Fruit fly (Drosophila melanogaster) whole organism, embryonic: ENCODE results near the gene CG45428.
A peak's percentile ranks its signal among the peaks of the same experiment; 100 is the strongest.

Source experiments
- Aef1 ChIP-seq: fragments of 200-800 bp; sonication (Bioruptor generic); IDR thresholded peaks from 3 replicates; pipeline ENCODE4 v1.3.6; 2022; ENCODE audit warnings: missing biosample characterization, missing genetic modification characterization
- B-H2 ChIP-seq: fragments of 200-800 bp; sonication (Bioruptor generic); optimal IDR thresholded peaks from 2 replicates; lab custom pipeline; 2018; ENCODE audit warnings: missing biosample characterization, mild to moderate bottlenecking, missing genetic modification characterization
- BEAF-32 ChIP-seq: fragments of 200-800 bp; sonication (Bioruptor generic); optimal IDR thresholded peaks from 3 replicates; lab custom pipeline; 2017; ENCODE audit warnings: missing biosample characterization, missing genetic modification characterization, mild to moderate bottlenecking, moderate library complexity, missing genetic modification reagents
- Bdp1 ChIP-seq: fragments of 200-800 bp; sonication (Bioruptor generic); optimal IDR thresholded peaks from 3 replicates; lab custom pipeline; 2016; ENCODE audit warnings: missing biosample characterization, missing genetic modification characterization
- CG11695 ChIP-seq: fragments of 200-800 bp; sonication (Bioruptor generic); IDR thresholded peaks from 3 replicates; pipeline ENCODE4 v1.3.6; 2022; ENCODE audit warnings: missing biosample characterization, missing genetic modification characterization
- CG12219 ChIP-seq: fragments of 200-800 bp; sonication (Bioruptor generic); optimal IDR thresholded peaks from 3 replicates; lab custom pipeline; 2018; ENCODE audit warnings: missing biosample characterization, mild to moderate bottlenecking, missing genetic modification characterization
- CG12744 ChIP-seq: fragments of 200-800 bp; sonication (Bioruptor generic); optimal IDR thresholded peaks from 2 replicates; lab custom pipeline; 2016; ENCODE audit warnings: missing biosample characterization, missing genetic modification characterization
- CG12769 ChIP-seq: fragments of 200-800 bp; sonication (Bioruptor generic); optimal IDR thresholded peaks from 2 replicates; lab custom pipeline; 2019; ENCODE audit warnings: missing biosample characterization, mild to moderate bottlenecking, missing genetic modification characterization, moderate library complexity
- CG13775 ChIP-seq: fragments of 200-800 bp; sonication (Bioruptor generic); optimal IDR thresholded peaks from 3 replicates; lab custom pipeline; 2017; ENCODE audit warnings: missing biosample characterization, mild to moderate bottlenecking, missing genetic modification characterization
- CG14860 ChIP-seq: fragments of 200-800 bp; sonication (Bioruptor generic); IDR thresholded peaks from 3 replicates; pipeline ENCODE4 v1.3.6; 2022; ENCODE audit warnings: missing biosample characterization, missing genetic modification characterization; ENCODE audit not compliant: partially characterized antibody
- CG16815 ChIP-seq: fragments of 200-800 bp; sonication (Bioruptor generic); optimal IDR thresholded peaks from 3 replicates; lab custom pipeline; 2017; ENCODE audit warnings: missing biosample characterization, mild to moderate bottlenecking, missing genetic modification characterization
- CG17328 ChIP-seq: fragments of 200-800 bp; sonication (Bioruptor generic); IDR thresholded peaks from 2 replicates; pipeline ENCODE4 v1.3.6; 2022; ENCODE audit warnings: missing biosample characterization, missing genetic modification characterization
- CG18262 ChIP-seq: fragments of 200-800 bp; optimal IDR thresholded peaks from 3 replicates; lab custom pipeline; 2019; ENCODE audit warnings: missing biosample characterization, mild to moderate bottlenecking, missing genetic modification characterization, moderate library complexity
- CG2116 ChIP-seq: fragments of 200-800 bp; sonication (Bioruptor generic); optimal IDR thresholded peaks from 3 replicates; lab custom pipeline; 2018; ENCODE audit warnings: missing biosample characterization, mild to moderate bottlenecking, missing genetic modification characterization
- CG2875 ChIP-seq: fragments of 200-800 bp; sonication (Bioruptor generic); optimal IDR thresholded peaks from 2 replicates; lab custom pipeline; 2017; ENCODE audit warnings: missing biosample characterization, mild to moderate bottlenecking, missing genetic modification characterization, missing genetic modification reagents
- CG3281 ChIP-seq: fragments of 200-800 bp; sonication (Bioruptor generic); optimal IDR thresholded peaks from 3 replicates; lab custom pipeline; 2017; ENCODE audit warnings: missing biosample characterization, mild to moderate bottlenecking, missing genetic modification characterization
- CG3726 ChIP-seq: fragments of 200-800 bp; sonication (Bioruptor generic); IDR thresholded peaks from 3 replicates; pipeline ENCODE4, ENCODE4 v1.3.6; 2022; ENCODE audit warnings: missing biosample characterization, missing genetic modification characterization
- CG4328 ChIP-seq: fragments of 200-800 bp; sonication (Bioruptor generic); optimal IDR thresholded peaks from 3 replicates; lab custom pipeline; 2017; ENCODE audit warnings: missing biosample characterization, missing genetic modification reagents, missing genetic modification characterization
- CG4424 ChIP-seq: fragments of 200-800 bp; sonication (Bioruptor generic); optimal IDR thresholded peaks from 3 replicates; lab custom pipeline; 2016; ENCODE audit warnings: missing biosample characterization, missing genetic modification characterization
- CG5245 ChIP-seq: fragments of 200-800 bp; sonication (Bioruptor generic); optimal IDR thresholded peaks from 3 replicates; lab custom pipeline; 2016; ENCODE audit warnings: missing biosample characterization, missing genetic modification characterization
- CG6689 ChIP-seq: fragments of 200-800 bp; sonication (Bioruptor generic); IDR thresholded peaks from 2 replicates; pipeline ENCODE4 v1.3.6; 2022; ENCODE audit warnings: missing biosample characterization, missing genetic modification characterization
- CG8281 ChIP-seq: fragments of 200-800 bp; sonication (Bioruptor generic); optimal IDR thresholded peaks from 2 replicates; lab custom pipeline; 2018; ENCODE audit warnings: missing biosample characterization, mild to moderate bottlenecking, missing genetic modification characterization, moderate library complexity
- CG8478 ChIP-seq: fragments of >200 bp; optimal IDR thresholded peaks from 2 replicates; lab custom pipeline; 2018
- CG8765 ChIP-seq: fragments of 200-800 bp; sonication (Bioruptor generic); IDR thresholded peaks from 2 replicates; pipeline ENCODE4 v1.3.6; 2022; ENCODE audit warnings: missing biosample characterization, missing genetic modification characterization
- Dll ChIP-seq: fragments of 200-800 bp; sonication (Bioruptor generic); IDR thresholded peaks from 4 replicates; pipeline ENCODE4 v1.3.6; 2022; ENCODE audit warnings: missing biosample characterization, missing genetic modification characterization; ENCODE audit not compliant: partially characterized antibody
- GATAe ChIP-seq: fragments of 200-800 bp; sonication (Bioruptor generic); conservative IDR thresholded peaks from 2 replicates; pipeline ENCODE4 v1.3.6; 2022; ENCODE audit warnings: missing biosample characterization, missing genetic modification characterization
- Gsc ChIP-seq: fragments of 200-800 bp; sonication (Bioruptor generic); IDR thresholded peaks from 2 replicates; pipeline ENCODE4 v1.3.6; 2022; ENCODE audit warnings: missing biosample characterization, missing genetic modification characterization
- Hr51 ChIP-seq, 2 experiments: fragments of 200-800 bp; sonication (Bioruptor generic); optimal IDR thresholded peaks; 2 replicates in 1 of 2; 3 replicates in 1 of 2; lab custom pipeline; 2016 to 2018; ENCODE audit warnings: missing biosample characterization in 2 of 2, missing genetic modification characterization in 2 of 2, mild to moderate bottlenecking in 1 of 2, moderate library complexity in 1 of 2
- MBD-R2 ChIP-seq: fragments of 200-800 bp; sonication (Bioruptor generic); IDR thresholded peaks from 2 replicates; pipeline ENCODE4 v1.3.6; 2022; ENCODE audit warnings: missing biosample characterization, missing genetic modification characterization
- MTF-1 ChIP-seq: fragments of 200-800 bp; sonication (Bioruptor generic); optimal IDR thresholded peaks from 2 replicates; lab custom pipeline; 2018; ENCODE audit warnings: missing biosample characterization, mild to moderate bottlenecking, missing genetic modification characterization, borderline replicate concordance
- Rfx ChIP-seq: fragments of 200-800 bp; sonication (Bioruptor generic); IDR thresholded peaks from 2 replicates; pipeline ENCODE4 v1.3.6; 2022; ENCODE audit warnings: missing biosample characterization, missing genetic modification characterization
- Sox100B ChIP-seq: fragments of 200-800 bp; sonication (Bioruptor generic); optimal IDR thresholded peaks from 3 replicates; lab custom pipeline; 2018; ENCODE audit warnings: missing biosample characterization, mild to moderate bottlenecking, missing genetic modification characterization
- Sox102F ChIP-seq: fragments of 200-800 bp; sonication (Bioruptor generic); optimal IDR thresholded peaks from 2 replicates; lab custom pipeline; 2018; ENCODE audit warnings: missing biosample characterization, mild to moderate bottlenecking, missing genetic modification characterization, moderate library complexity
- YL-1 ChIP-seq: fragments of 200-800 bp; sonication (Bioruptor generic); optimal IDR thresholded peaks from 3 replicates; lab custom pipeline; 2017; ENCODE audit warnings: missing biosample characterization, mild to moderate bottlenecking, missing genetic modification characterization
- abd-A ChIP-seq: fragments of 200-800 bp; sonication (Bioruptor generic); optimal IDR thresholded peaks from 3 replicates; lab custom pipeline; 2019; ENCODE audit warnings: missing biosample characterization, mild to moderate bottlenecking, missing genetic modification characterization, moderate library complexity
- ac ChIP-seq: fragments of 200-800 bp; sonication (Bioruptor generic); optimal IDR thresholded peaks from 3 replicates; lab custom pipeline; 2017; ENCODE audit warnings: missing biosample characterization, mild to moderate bottlenecking, missing genetic modification characterization
- aop ChIP-seq: fragments of 200-800 bp; sonication (Bioruptor generic); IDR thresholded peaks from 2 replicates; pipeline ENCODE4 v1.3.6; 2022; ENCODE audit warnings: missing biosample characterization, missing genetic modification characterization
- ara ChIP-seq: fragments of 200-800 bp; sonication (Bioruptor generic); IDR thresholded peaks from 2 replicates; pipeline ENCODE4 v1.3.6; 2022; ENCODE audit warnings: missing biosample characterization, missing genetic modification characterization
- ash1 ChIP-seq: fragments of 200-800 bp; sonication (Bioruptor generic); optimal IDR thresholded peaks from 2 replicates; lab custom pipeline; 2018; ENCODE audit warnings: missing biosample characterization, mild to moderate bottlenecking, missing genetic modification characterization
- chinmo ChIP-seq: fragments of 200-800 bp; sonication (Bioruptor generic); IDR thresholded peaks from 4 replicates; pipeline ENCODE4 v1.3.6; 2022; ENCODE audit warnings: missing biosample characterization, missing genetic modification characterization; ENCODE audit not compliant: partially characterized antibody
- emc ChIP-seq: fragments of 200-800 bp; sonication (Bioruptor generic); optimal IDR thresholded peaks from 2 replicates; lab custom pipeline; 2016; ENCODE audit warnings: missing biosample characterization, missing genetic modification characterization
- fd96Cb ChIP-seq: fragments of 200-800 bp; sonication (Bioruptor generic); optimal IDR thresholded peaks from 2 replicates; lab custom pipeline; 2018; ENCODE audit warnings: missing biosample characterization, mild to moderate bottlenecking, missing genetic modification characterization, moderate library complexity
- grn ChIP-seq: fragments of 200-800 bp; sonication (Bioruptor generic); optimal IDR thresholded peaks from 3 replicates; lab custom pipeline; 2017; ENCODE audit warnings: missing biosample characterization, missing genetic modification characterization
- ind ChIP-seq: fragments of 200-800 bp; sonication (Bioruptor generic); optimal IDR thresholded peaks from 3 replicates; lab custom pipeline; 2016; ENCODE audit warnings: missing biosample characterization, missing genetic modification characterization
- lilli ChIP-seq: fragments of 200-800 bp; sonication (Bioruptor generic); optimal IDR thresholded peaks from 3 replicates; lab custom pipeline; 2016; ENCODE audit warnings: missing biosample characterization, missing genetic modification characterization
- odd ChIP-seq: fragments of 200-800 bp; sonication (Bioruptor generic); optimal IDR thresholded peaks from 2 replicates; lab custom pipeline; 2017; ENCODE audit warnings: missing biosample characterization, mild to moderate bottlenecking, missing genetic modification characterization
- psq ChIP-seq: fragments of 200-800 bp; sonication (Bioruptor generic); optimal IDR thresholded peaks from 2 replicates; lab custom pipeline; 2017; ENCODE audit warnings: missing biosample characterization, missing genetic modification characterization
- slbo ChIP-seq: fragments of 200-800 bp; sonication (Bioruptor generic); IDR thresholded peaks from 2 replicates; pipeline ENCODE4 v1.3.6; 2022; ENCODE audit warnings: missing biosample characterization, missing genetic modification characterization
- trh ChIP-seq: fragments of 200-800 bp; sonication (Bioruptor generic); optimal IDR thresholded peaks from 2 replicates; lab custom pipeline; 2016; ENCODE audit warnings: missing biosample characterization, missing genetic modification characterization
- yki ChIP-seq: fragments of >200 bp; optimal IDR thresholded peaks from 3 replicates; lab custom pipeline; 2018

The CG45428 gene

dm6 chr3L:22878723-22879343 lies 42.0 kb upstream of the CG45428 start, which contains the start of the genes Chro and Ssl1 (continued):
- peak; percentile 100 for TF ChIP-seq CG5245 (GFP tag; lab: Kevin White, UChicago)
- peak; percentile 100 for TF ChIP-seq Sox100B (GFP tag; lab: Kevin White, UChicago)
- TF ChIP-seq CG8478 (lab: Kevin White, UChicago): no peak
- peak; percentile 97 for TF ChIP-seq B-H2
- TF ChIP-seq CG2875 (GFP tag; lab: Kevin White, UChicago): peak; percentile 100
- TF ChIP-seq slbo: peak; percentile 100
- peak; percentile 100 for TF ChIP-seq CG12744 (GFP tag; lab: Kevin White, UChicago)
- no peak; the same call in 3 of the 4 replicates for TF ChIP-seq Dll (GFP tag; lab: Robert Waterston, UW)
- TF ChIP-seq grn (GFP tag; lab: Kevin White, UChicago): peak; percentile 97
- TF ChIP-seq CG16815 (GFP tag; lab: Kevin White, UChicago): peak; percentile 100
- TF ChIP-seq CG11695: peak; percentile 100
- peak; percentile 99 for TF ChIP-seq trh (GFP tag; lab: Kevin White, UChicago)
- TF ChIP-seq yki (lab: Kevin White, UChicago): peak; percentile 40
- peak; percentile 100 for TF ChIP-seq lilli (GFP tag; lab: Kevin White, UChicago)
- TF ChIP-seq BEAF-32 (GFP tag; lab: Kevin White, UChicago): peak; percentile 51
- no peak for TF ChIP-seq chinmo (GFP tag; lab: Robert Waterston, UW)
- peak; percentile 100 for TF ChIP-seq ara (GFP tag; lab: Robert Waterston, UW)
- peak; percentile 100 for TF ChIP-seq CG13775
- peak; percentile 99 for TF ChIP-seq CG3281
- peak; percentile 100 for TF ChIP-seq Sox102F (GFP tag; lab: Kevin White, UChicago)
- TF ChIP-seq CG3726 (GFP tag; lab: Robert Waterston, UW): peak; percentile 100
- peak; percentile 100 for TF ChIP-seq Hr51 (GFP tag; optimal IDR thresholded peaks at IDR 0.05; lab: Kevin White, UChicago)
- peak; percentile 98 for TF ChIP-seq CG2116 (GFP tag; lab: Kevin White, UChicago)
- peak; percentile 100 for TF ChIP-seq CG12219 (GFP tag; lab: Kevin White, UChicago)
- peak; percentile 99 for TF ChIP-seq emc
- TF ChIP-seq Aef1: peak; percentile 100
- peak; percentile 99 for TF ChIP-seq GATAe
- TF ChIP-seq Bdp1: peak; percentile 97
- TF ChIP-seq psq (GFP tag; lab: Kevin White, UChicago): peak; percentile 99
- TF ChIP-seq CG4328 (GFP tag; lab: Kevin White, UChicago): peak; percentile 98
- TF ChIP-seq YL-1 (GFP tag; lab: Kevin White, UChicago): peak; percentile 99
- TF ChIP-seq abd-A (tag; lab: Kevin White, UChicago): peak; percentile 95
- TF ChIP-seq MTF-1: peak; percentile 99
- peak; percentile 100 for TF ChIP-seq CG8765 (GFP tag; lab: Robert Waterston, UW)
- peak; percentile 100 for TF ChIP-seq CG4424
- TF ChIP-seq fd96Cb: peak; percentile 100
- peak; percentile 100 for TF ChIP-seq Rfx (GFP tag; lab: Robert Waterston, UW)
- TF ChIP-seq CG17328: peak; percentile 100
- peak; percentile 100 for TF ChIP-seq CG12769 (tag; lab: Kevin White, UChicago)
- TF ChIP-seq aop (GFP tag; lab: Robert Waterston, UW): peak; percentile 98
- TF ChIP-seq CG6689 (GFP tag; lab: Robert Waterston, UW): peak; percentile 100
- TF ChIP-seq Gsc: peak; percentile 100
- TF ChIP-seq MBD-R2 (GFP tag; lab: Robert Waterston, UW): peak; percentile 99
- TF ChIP-seq CG18262 (tag; lab: Kevin White, UChicago): peak; percentile 100
- TF ChIP-seq CG8281: peak; percentile 96
- peak; percentile 99 for TF ChIP-seq odd (GFP tag; lab: Kevin White, UChicago)
- TF ChIP-seq CG14860 (GFP tag; lab: Robert Waterston, UW): 0 out of 3 replicates have a peak, but pooled peaks have one; percentile 23
- TF ChIP-seq ash1 (GFP tag; lab: Kevin White, UChicago): peak; percentile 98
- TF ChIP-seq ac: peak; percentile 100
- TF ChIP-seq ind (GFP tag; lab: Kevin White, UChicago): peak; percentile 100
